Fruit fly (Drosophila melanogaster) whole organism, wandering third instar larva: ENCODE results near the gene Osi18.

Source experiments
- Abd-B ChIP-seq: fragments of >200 bp; optimal IDR thresholded peaks from 2 replicates; lab custom pipeline; 2017; ENCODE audit warnings: missing biosample characterization, missing genetic modification characterization
- CG32264 ChIP-seq: fragments of 200-800 bp; sonication (Bioruptor generic); optimal IDR thresholded peaks from 2 replicates; lab custom pipeline; 2016; ENCODE audit warnings: missing biosample characterization, missing genetic modification characterization
- CG9705 ChIP-seq: fragments of 200-800 bp; sonication (Bioruptor generic); optimal IDR thresholded peaks from 2 replicates; lab custom pipeline; 2018; ENCODE audit warnings: missing biosample characterization, mild to moderate bottlenecking, missing genetic modification characterization
- Dfd ChIP-seq: fragments of >200 bp; optimal IDR thresholded peaks from 2 replicates; lab custom pipeline; 2017; ENCODE audit warnings: missing biosample characterization, missing genetic modification characterization
- HLH106 ChIP-seq: fragments of 200-800 bp; optimal IDR thresholded peaks from 3 replicates; lab custom pipeline; 2019; ENCODE audit warnings: missing biosample characterization, mild to moderate bottlenecking, missing genetic modification characterization, moderate library complexity
- Hnf4 ChIP-seq: fragments of 200-800 bp; sonication (Bioruptor generic); optimal IDR thresholded peaks from 2 replicates; lab custom pipeline; 2016; ENCODE audit warnings: missing biosample characterization, mild to moderate bottlenecking, missing genetic modification characterization
- Hr83 ChIP-seq: fragments of 200-300 bp; sonication (Bioruptor generic); optimal IDR thresholded peaks from 2 replicates; lab custom pipeline; 2016; ENCODE audit warnings: missing biosample characterization, mild to moderate bottlenecking, missing genetic modification characterization, moderate library complexity; ENCODE audit not compliant: poor library complexity, severe bottlenecking
- Jra ChIP-seq: sonication (Bioruptor generic); optimal IDR thresholded peaks from 2 replicates; lab custom pipeline; 2016; ENCODE audit warnings: missing biosample characterization, missing genetic modification characterization
- Mio ChIP-seq: sonication (Bioruptor generic); optimal IDR thresholded peaks from 2 replicates; lab custom pipeline; 2016; ENCODE audit warnings: missing biosample characterization, missing genetic modification characterization
- Myc ChIP-seq: fragments of >200 bp; optimal IDR thresholded peaks from 2 replicates; lab custom pipeline; 2017
- N ChIP-seq: fragments of >200 bp; optimal IDR thresholded peaks from 2 replicates; lab custom pipeline; 2018; ENCODE audit warnings: missing biosample characterization, missing external identifiers, missing genetic modification characterization
- OdsH ChIP-seq: fragments of 200-800 bp; sonication (Bioruptor generic); optimal IDR thresholded peaks from 2 replicates; lab custom pipeline; 2016; ENCODE audit warnings: missing biosample characterization, mild to moderate bottlenecking, missing genetic modification characterization
- Rel ChIP-seq, 2 experiments: fragments of 200-800 bp; sonication (Bioruptor generic) in 1 of 2; optimal IDR thresholded peaks; 2 replicates in 1 of 2; 3 replicates in 1 of 2; lab custom pipeline; 2016 to 2019; ENCODE audit warnings: mild to moderate bottlenecking in 2 of 2, missing biosample characterization in 2 of 2, missing genetic modification characterization in 2 of 2, moderate library complexity in 1 of 2
- Sp1 ChIP-seq: fragments of 200-800 bp; sonication (Bioruptor generic); optimal IDR thresholded peaks from 3 replicates; lab custom pipeline; 2019; ENCODE audit warnings: missing biosample characterization, mild to moderate bottlenecking, missing genetic modification characterization, moderate library complexity
- Vsx2 ChIP-seq: fragments of 200-300, 225-300 bp; sonication (Bioruptor generic); optimal IDR thresholded peaks from 2 replicates; lab custom pipeline; 2018; ENCODE audit warnings: missing biosample characterization, missing genetic modification characterization; ENCODE audit not compliant: partially characterized antibody
- br ChIP-seq: fragments of 200-800 bp; sonication (Bioruptor generic); optimal IDR thresholded peaks from 2 replicates; lab custom pipeline; 2016; ENCODE audit warnings: missing biosample characterization, missing genetic modification characterization
- dl ChIP-seq, 2 experiments: fragments of 175-275, 200-275 bp in 1 of 2; fragments of 200-275 bp in 1 of 2; sonication (Bioruptor generic); optimal IDR thresholded peaks; lab custom pipeline; 2018; ENCODE audit warnings: mild to moderate bottlenecking in 2 of 2, missing biosample characterization in 2 of 2, missing genetic modification characterization in 2 of 2, moderate library complexity in 2 of 2; ENCODE audit not compliant: partially characterized antibody in 2 of 2, insufficient read depth in 1 of 2
- dmrt93B ChIP-seq: fragments of 200-800 bp; sonication (Bioruptor generic); optimal IDR thresholded peaks from 2 replicates; lab custom pipeline; 2018; ENCODE audit warnings: missing biosample characterization, mild to moderate bottlenecking, missing genetic modification characterization
- ey ChIP-seq: fragments of 200-800 bp; sonication (Bioruptor generic); optimal IDR thresholded peaks from 2 replicates; lab custom pipeline; 2016; ENCODE audit warnings: missing biosample characterization, missing genetic modification characterization
- fru ChIP-seq: fragments of 200-800 bp; sonication (Bioruptor generic); optimal IDR thresholded peaks from 3 replicates; lab custom pipeline; 2016; ENCODE audit warnings: missing biosample characterization, mild to moderate bottlenecking, missing genetic modification characterization
- h ChIP-seq: fragments of 200-800 bp; sonication (Bioruptor generic); optimal IDR thresholded peaks from 3 replicates; lab custom pipeline; 2016; ENCODE audit warnings: missing biosample characterization, mild to moderate bottlenecking, missing genetic modification characterization
- lola ChIP-seq: fragments of >200 bp; optimal IDR thresholded peaks from 2 replicates; lab custom pipeline; 2017; ENCODE audit warnings: missing biosample characterization, missing genetic modification characterization
- psq ChIP-seq: fragments of 200-800 bp; sonication (Bioruptor generic); optimal IDR thresholded peaks from 3 replicates; lab custom pipeline; 2017; ENCODE audit warnings: missing biosample characterization, mild to moderate bottlenecking, missing genetic modification characterization, moderate library complexity
- rgr ChIP-seq: fragments of 200-800 bp; sonication (Bioruptor generic); optimal IDR thresholded peaks from 3 replicates; lab custom pipeline; 2016; ENCODE audit warnings: missing biosample characterization, mild to moderate bottlenecking, missing genetic modification characterization
- sage ChIP-seq: fragments of 200-800 bp; sonication (Bioruptor generic); optimal IDR thresholded peaks from 2 replicates; lab custom pipeline; 2016; ENCODE audit warnings: missing biosample characterization, mild to moderate bottlenecking, missing genetic modification characterization
- sv ChIP-seq: fragments of 200-800 bp; sonication (Bioruptor generic); optimal IDR thresholded peaks from 3 replicates; lab custom pipeline; 2016; ENCODE audit warnings: missing biosample characterization, missing genetic modification characterization
- usp ChIP-seq: fragments of >200 bp; optimal IDR thresholded peaks from 2 replicates; lab custom pipeline; 2017; ENCODE audit warnings: missing biosample characterization, missing genetic modification characterization
- woc ChIP-seq: sonication (Bioruptor generic); optimal IDR thresholded peaks from 2 replicates; lab custom pipeline; 2016; ENCODE audit warnings: missing biosample characterization, mild to moderate bottlenecking, missing genetic modification characterization

Osi18 gene

dm6 chr3R:6294046-6294445, 36.0 kb upstream of the Osi18 start:
- TF ChIP-seq psq (GFP tag; lab: Kevin White, UChicago), result no peak
- no peak for TF ChIP-seq lola (GFP tag; lab: Kevin White, UChicago)
- no peak for TF ChIP-seq dl (GFP tag; optimal IDR thresholded peaks at IDR 0.05; lab: Kevin White, UChicago; ENCODE audit: insufficient read depth in 1 of 2, partially characterized antibody in 2 of 2)
- TF ChIP-seq Vsx2 (GFP tag; lab: Kevin White, UChicago), result no peak
- TF ChIP-seq dmrt93B (GFP tag; lab: Kevin White, UChicago), result no peak
- no peak for TF ChIP-seq Hr83 (GFP tag; lab: Kevin White, UChicago)
- TF ChIP-seq fru (GFP tag; lab: Kevin White, UChicago), result no peak
- TF ChIP-seq, all 38 proteins: peak for 0

DNA sequence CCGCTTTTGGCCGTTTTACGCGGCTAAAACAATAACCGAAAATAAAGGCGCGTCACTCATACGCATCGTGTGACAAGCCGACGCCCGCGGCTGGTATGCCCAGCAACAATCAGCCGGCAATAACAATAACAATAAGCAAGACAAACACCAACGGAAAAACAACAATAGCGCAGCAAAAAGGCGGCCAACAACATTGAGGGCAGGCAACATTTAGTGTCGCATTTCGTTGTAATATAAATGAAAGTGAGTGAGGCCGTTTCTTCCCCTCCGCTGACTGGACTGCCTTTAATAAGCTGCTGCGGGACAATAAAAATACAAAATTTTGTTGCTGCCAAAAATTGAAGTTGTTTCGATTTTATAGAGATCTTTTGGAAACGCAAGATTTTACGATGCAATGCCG, 32.9 kb upstream of the Osi18 start:
- TF ChIP-seq rgr (no peak), dmrt93B (GFP tag; lab: Kevin White, UChicago) (no peak), Rel (GFP tag; optimal IDR thresholded peaks at IDR 0.05; lab: Kevin White, UChicago) (no peak), Rel (tag; optimal IDR thresholded peaks at IDR 0.05; lab: Kevin White, UChicago) (no peak), sage (GFP tag; lab: Kevin White, UChicago) (no peak), Hnf4 (GFP tag; lab: Kevin White, UChicago) (no peak), Myc (lab: Kevin White, UChicago) (no peak), Dfd (GFP tag; lab: Kevin White, UChicago) (no peak)

DNA sequence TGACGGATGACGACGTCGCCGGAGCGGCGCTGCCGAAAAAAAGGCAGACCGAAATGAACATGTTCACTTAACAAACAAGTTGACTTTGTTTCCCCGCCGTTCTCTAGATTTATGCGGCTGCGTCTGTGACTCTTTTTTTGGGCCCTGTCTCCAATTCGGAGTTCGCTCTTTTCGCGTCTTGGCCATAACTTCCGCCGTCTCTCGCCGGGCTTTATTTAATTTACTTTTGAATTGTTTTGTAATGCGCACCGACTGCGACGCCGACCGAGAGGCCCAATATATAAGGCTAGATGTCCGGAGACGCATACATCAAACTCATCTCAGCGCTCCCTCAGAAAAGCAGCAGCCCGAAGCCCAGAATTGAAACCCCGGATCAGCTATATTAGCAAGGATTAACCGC, 31.2 kb upstream of the Osi18 start, which contains the start of gene Osi14:
TSS of gene Osi14 (plus strand) at position 301 of the 400 bp plus-strand sequence.
- no peak for TF ChIP-seq Vsx2 (GFP tag; lab: Kevin White, UChicago)

DNA sequence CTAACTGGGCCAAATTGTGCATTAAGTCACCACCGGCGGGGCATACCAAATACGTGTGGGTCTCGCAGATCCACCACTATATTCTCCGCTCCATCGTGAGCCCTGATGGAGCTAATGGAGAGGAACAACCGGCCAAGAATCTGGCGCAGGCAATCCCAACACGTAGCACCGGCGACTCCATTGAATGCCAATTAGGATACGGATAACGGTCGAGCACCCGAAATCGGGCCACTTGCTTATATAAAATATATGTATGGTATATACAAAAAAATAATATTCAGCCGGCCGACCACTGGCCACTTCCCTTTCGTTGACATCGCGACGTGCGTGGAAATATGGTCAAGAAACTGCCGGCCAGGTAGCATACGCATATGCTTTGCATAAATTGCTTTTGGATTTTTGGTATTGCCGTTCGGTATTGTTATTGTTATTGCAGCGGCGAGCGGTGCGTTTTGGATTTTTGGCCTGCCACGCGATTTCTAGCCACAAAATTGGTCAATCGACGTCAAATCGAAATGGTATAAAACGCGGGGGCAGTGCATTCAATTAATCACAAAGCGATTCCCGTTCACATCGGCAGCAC, 28.7 kb upstream of the Osi18 start, which contains the start of gene Osi15:
TSS of gene Osi15 (plus strand) at position 548 of the 583 bp plus-strand sequence.
- TF ChIP-seq h (GFP tag; lab: Kevin White, UChicago) (no peak), CG32264 (GFP tag; lab: Kevin White, UChicago) (no peak), CG9705 (GFP tag; lab: Kevin White, UChicago) (no peak), sage (GFP tag; lab: Kevin White, UChicago) (no peak), Sp1 (GFP tag; lab: Kevin White, UChicago) (no peak), Rel (GFP tag; optimal IDR thresholded peaks at IDR 0.05; lab: Kevin White, UChicago) (no peak), Rel (tag; optimal IDR thresholded peaks at IDR 0.05; lab: Kevin White, UChicago) (no peak), Hnf4 (GFP tag; lab: Kevin White, UChicago) (no peak), dmrt93B (GFP tag; lab: Kevin White, UChicago) (no peak), sv (GFP tag; lab: Kevin White, UChicago) (no peak), Hr83 (GFP tag; lab: Kevin White, UChicago) (no peak), br (GFP tag; lab: Kevin White, UChicago) (no peak), Mio (GFP tag; lab: Kevin White, UChicago) (no peak), Dfd (GFP tag; lab: Kevin White, UChicago) (no peak), Jra (no peak), Abd-B (GFP tag; lab: Kevin White, UChicago) (no peak), HLH106 (tag; lab: Kevin White, UChicago) (no peak), Myc (lab: Kevin White, UChicago) (no peak), woc (no peak)
- TF ChIP-seq, all 38 proteins: peak for 0

dm6 chr3R:6303738-6304137, 26.3 kb upstream of the Osi18 start, which contains the start of gene CG46396:
Gene CG46396 (plus strand): TSS chr3R:6304038.
- TF ChIP-seq Rel (GFP tag; optimal IDR thresholded peaks at IDR 0.05; lab: Kevin White, UChicago) (no peak), Rel (tag; optimal IDR thresholded peaks at IDR 0.05; lab: Kevin White, UChicago) (no peak), Hnf4 (GFP tag; lab: Kevin White, UChicago) (no peak), Jra (no peak), Abd-B (GFP tag; lab: Kevin White, UChicago) (no peak), br (GFP tag; lab: Kevin White, UChicago) (no peak), N (GFP tag; lab: Kevin White, UChicago) (no peak), Mio (GFP tag; lab: Kevin White, UChicago) (no peak), sv (GFP tag; lab: Kevin White, UChicago) (no peak), CG9705 (GFP tag; lab: Kevin White, UChicago) (no peak), dl (GFP tag; optimal IDR thresholded peaks at IDR 0.05; lab: Kevin White, UChicago; ENCODE audit: insufficient read depth in 1 of 2, partially characterized antibody in 2 of 2) (no peak), psq (GFP tag; lab: Kevin White, UChicago) (no peak), usp (GFP tag; lab: Kevin White, UChicago) (no peak), Sp1 (GFP tag; lab: Kevin White, UChicago) (no peak), Dfd (GFP tag; lab: Kevin White, UChicago) (no peak), ey (no peak), Vsx2 (GFP tag; lab: Kevin White, UChicago) (no peak), Hr83 (GFP tag; lab: Kevin White, UChicago) (no peak), sage (GFP tag; lab: Kevin White, UChicago) (no peak), OdsH (GFP tag; lab: Kevin White, UChicago) (no peak)
- TF ChIP-seq, all 38 proteins: peak for 0
